Worm (Caenorhabditis elegans) whole organism, L4 larva: ENCODE data around the gene srlf-21.
A peak's percentile ranks its signal among the peaks of the same experiment; 100 is the strongest.
"Not testable (repeated sequence)": the region's sequence is repeated elsewhere in the genome, so short reads cannot be mapped to it uniquely, and the experiment has no call there.

Experiments
- F26F4.8 ChIP-seq: fragments of 200-800 bp; sonication (Bioruptor generic); conservative IDR thresholded peaks from 2 replicates; pipeline ENCODE4 v1.3.6; 2022; ENCODE audit warnings: missing genetic modification characterization, missing compliant biosample characterization
- F37D6.2 ChIP-seq: sonication (generic microtip); optimal IDR thresholded peaks from 2 replicates; lab custom pipeline; 2016; ENCODE audit warnings: mild to moderate bottlenecking, missing genetic modification characterization, missing compliant biosample characterization
- T20F7.1 ChIP-seq: fragments of 200-800 bp; sonication (Bioruptor generic); optimal IDR thresholded peaks from 2 replicates; lab custom pipeline; 2018; ENCODE audit warnings: mild to moderate bottlenecking, missing genetic modification characterization, missing compliant biosample characterization
- Y75B8A.6 ChIP-seq: fragments of 200-800 bp; sonication (Bioruptor generic); IDR thresholded peaks from 2 replicates; pipeline ENCODE4 v1.3.6; 2022; ENCODE audit warnings: missing genetic modification reagents, missing genetic modification characterization, missing compliant biosample characterization
- arid-1 ChIP-seq: fragments of 200-800 bp; sonication (Bioruptor generic); conservative IDR thresholded peaks from 2 replicates; pipeline ENCODE4 v1.3.6; 2022; ENCODE audit warnings: missing genetic modification reagents, missing genetic modification characterization, missing compliant biosample characterization
- ceh-28 ChIP-seq: fragments of 150-350 bp; optimal IDR thresholded peaks from 2 replicates; lab custom pipeline; 2014; ENCODE audit warnings: missing biosample characterization, missing genetic modification reagents, missing genetic modification characterization
- ceh-82 ChIP-seq: sonication (generic microtip); optimal IDR thresholded peaks from 2 replicates; lab custom pipeline; 2017; ENCODE audit warnings: missing biosample characterization, missing genetic modification characterization
- ces-1 ChIP-seq: fragments of 150-350 bp; sonication (generic microtip); optimal IDR thresholded peaks from 4 replicates; lab custom pipeline; 2014; ENCODE audit warnings: missing biosample characterization, missing genetic modification reagents, missing genetic modification characterization
- ctbp-1 ChIP-seq: fragments of 200-800 bp; sonication (Bioruptor generic); IDR thresholded peaks from 2 replicates; pipeline ENCODE4 v1.3.6; 2022; ENCODE audit warnings: missing genetic modification reagents, missing genetic modification characterization, missing compliant biosample characterization
- daf-12 ChIP-seq: fragments of 150-350 bp; optimal IDR thresholded peaks from 2 replicates; lab custom pipeline; 2014; ENCODE audit warnings: missing biosample characterization, missing genetic modification reagents, missing genetic modification characterization
- daf-8 ChIP-seq: fragments of 200-800 bp; sonication (Bioruptor generic); IDR thresholded peaks from 2 replicates; pipeline ENCODE4 v1.3.6; 2022; ENCODE audit warnings: missing genetic modification characterization, missing compliant biosample characterization
- dmd-8 ChIP-seq: fragments of 200-800 bp; sonication (Bioruptor generic); IDR thresholded peaks from 2 replicates; pipeline ENCODE4 v1.3.6; 2022; ENCODE audit warnings: missing genetic modification characterization, missing compliant biosample characterization
- dve-1 ChIP-seq: sonication (generic microtip); optimal IDR thresholded peaks from 2 replicates; lab custom pipeline; 2017; ENCODE audit warnings: antibody characterized with exemption, mild to moderate bottlenecking, missing genetic modification characterization, missing compliant biosample characterization; ENCODE audit not compliant: insufficient read depth
- egl-43 ChIP-seq: fragments of 200-800 bp; sonication (Bioruptor generic); IDR thresholded peaks from 2 replicates; pipeline ENCODE4 v1.3.6; 2022; ENCODE audit warnings: missing genetic modification reagents, missing genetic modification characterization, missing compliant biosample characterization
- fkh-10 ChIP-seq: fragments of 150-350 bp; optimal IDR thresholded peaks from 2 replicates; lab custom pipeline; 2014; ENCODE audit warnings: missing biosample characterization, missing genetic modification reagents, missing genetic modification characterization
- hif-1 ChIP-seq, 2 experiments: sonication (generic microtip); optimal IDR thresholded peaks; 2 replicates each; lab custom pipeline; 2016 to 2017; ENCODE audit warnings: missing compliant biosample characterization in 2 of 2, missing genetic modification characterization in 2 of 2, missing genetic modification reagents in 2 of 2, missing genotype in 2 of 2, mild to moderate bottlenecking in 1 of 2
- lir-3 ChIP-seq: sonication (generic microtip); optimal IDR thresholded peaks from 2 replicates; lab custom pipeline; 2016; ENCODE audit warnings: mild to moderate bottlenecking, missing genetic modification characterization, missing compliant biosample characterization
- mep-1 ChIP-seq: fragments of 150-350 bp; sonication (generic microtip); optimal IDR thresholded peaks from 3 replicates; lab custom pipeline; 2014; ENCODE audit warnings: missing biosample characterization, missing genetic modification characterization
- mxl-3 ChIP-seq: fragments of 200-800 bp; sonication (Bioruptor generic); optimal IDR thresholded peaks from 2 replicates; lab custom pipeline; 2018; ENCODE audit warnings: mild to moderate bottlenecking, missing genetic modification characterization, missing compliant biosample characterization
- nhr-102 ChIP-seq: sonication (generic microtip); optimal IDR thresholded peaks from 2 replicates; lab custom pipeline; 2016; ENCODE audit warnings: mild to moderate bottlenecking, missing genetic modification characterization, moderate library complexity, missing compliant biosample characterization
- pha-4 ChIP-seq, 2 experiments: fragments of 150-350 bp in 1 of 2; fragments of 200-800 bp in 1 of 2; sonication (Bioruptor generic) in 1 of 2; IDR thresholded peaks in 1 of 2; optimal IDR thresholded peaks in 1 of 2; 2 replicates each; pipeline versions ENCODE4 v1.3.6 to Lab custom; 2014 to 2022; ENCODE audit warnings: missing genetic modification characterization in 2 of 2, missing genetic modification reagents in 2 of 2, missing biosample characterization in 1 of 2, missing compliant biosample characterization in 1 of 2
- pqm-1 ChIP-seq: sonication (generic microtip); optimal IDR thresholded peaks from 2 replicates; lab custom pipeline; 2017; ENCODE audit warnings: missing biosample characterization, missing genetic modification characterization
- rbr-2 ChIP-seq: sonication (generic microtip); optimal IDR thresholded peaks from 2 replicates; lab custom pipeline; 2016; ENCODE audit warnings: missing genotype, missing genetic modification characterization, missing compliant biosample characterization
- sdz-12 ChIP-seq: fragments of 200-800 bp; sonication (Bioruptor generic); optimal IDR thresholded peaks from 2 replicates; lab custom pipeline; 2018; ENCODE audit warnings: mild to moderate bottlenecking, missing genetic modification characterization, missing compliant biosample characterization
- set-16 ChIP-seq: fragments of 200-800 bp; sonication (Bioruptor generic); IDR thresholded peaks from 2 replicates; pipeline ENCODE4 v1.3.6; 2022; ENCODE audit warnings: missing genetic modification reagents, missing genetic modification characterization, missing compliant biosample characterization
- spr-1 ChIP-seq: sonication (generic microtip); optimal IDR thresholded peaks from 2 replicates; lab custom pipeline; 2016; ENCODE audit warnings: mild to moderate bottlenecking, missing genetic modification characterization, missing compliant biosample characterization
- spr-3 ChIP-seq: fragments of 200-800 bp; sonication (Bioruptor generic); optimal IDR thresholded peaks from 2 replicates; lab custom pipeline; 2018; ENCODE audit warnings: mild to moderate bottlenecking, missing genetic modification characterization, missing compliant biosample characterization
- unc-62 ChIP-seq, 3 experiments: fragments of 150-350 bp in 1 of 3; sonication (generic microtip); optimal IDR thresholded peaks in 2 of 3; peaks in 1 of 3; 1 replicate in 1 of 3; 2 replicates in 2 of 3; lab custom pipeline; 2014 to 2017; ENCODE audit warnings: missing biosample characterization in 3 of 3, missing genetic modification characterization in 3 of 3, missing genetic modification reagents in 3 of 3, missing genotype in 1 of 3
- vab-7 ChIP-seq: fragments of 200-800 bp; sonication (Bioruptor generic); IDR thresholded peaks from 2 replicates; pipeline ENCODE4 v1.3.6; 2022; ENCODE audit warnings: missing genetic modification reagents, missing genetic modification characterization, missing compliant biosample characterization

srlf-21 gene

DNA sequence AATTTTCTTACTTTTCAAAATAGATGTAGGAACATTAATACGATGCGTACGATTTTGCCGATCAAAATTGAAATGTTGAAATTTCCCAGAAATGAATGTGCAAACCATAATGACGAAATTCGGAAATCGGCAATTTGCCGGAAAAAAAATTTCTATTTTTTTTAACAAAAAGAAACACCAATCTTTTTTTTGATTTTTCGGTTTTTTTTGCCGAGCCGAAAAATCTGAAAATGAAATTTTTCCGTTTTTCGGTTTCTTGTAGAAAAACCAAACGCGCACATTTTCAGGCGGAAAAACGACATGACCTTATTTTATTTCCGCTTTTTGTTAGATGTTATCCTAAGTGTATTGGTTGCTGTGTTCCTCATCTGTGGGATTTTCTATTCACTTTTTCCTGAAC, 42.8 kb downstream of the srlf-21 start, which contains the start of gene srbc-13:
srbc-13 (plus strand) TSS at position 301 of the 400 bp plus-strand sequence.
- TF ChIP-seq Y75B8A.6 (no peak), lir-3 (tag; lab: Kevin White, UChicago) (no peak), nhr-102 (tag; lab: Kevin White, UChicago) (no peak), T20F7.1 (GFP tag; lab: Kevin White, UChicago) (no peak), daf-8 (GFP tag; lab: Robert Waterston, UW) (no peak), mep-1 (tag; lab: Kevin White, UChicago) (no peak)
- TF ChIP-seq, all 104 proteins: peak for 0

DNA sequence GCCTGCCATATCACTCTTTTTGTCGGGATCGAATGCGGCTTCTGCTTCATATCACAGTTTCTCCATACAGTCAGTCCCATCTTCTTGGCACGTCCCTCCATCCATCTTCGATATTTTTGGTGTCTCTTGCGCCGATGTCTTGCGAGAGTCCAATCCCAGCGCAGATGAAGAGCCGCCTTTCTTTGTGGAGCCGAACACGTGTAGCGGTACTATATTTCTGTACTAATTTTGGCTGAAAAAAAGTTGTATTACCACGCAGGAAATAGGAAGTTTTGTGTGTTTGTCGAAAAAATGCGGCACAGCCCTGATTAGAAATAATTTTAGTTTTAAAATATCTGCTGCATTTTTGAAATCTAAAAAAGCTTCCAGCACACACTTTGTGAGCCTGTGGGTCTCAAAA, 47.2 kb downstream of the srlf-21 start, which contains the start of gene K09C6.8:
K09C6.8 (minus strand) TSS at position 101 of the 400 bp plus-strand sequence.
- TF ChIP-seq vab-7 (GFP tag; lab: Robert Waterston, UW); ceh-28; daf-12 (tag; lab: Kevin White, UChicago): not testable (repeated sequence)

DNA sequence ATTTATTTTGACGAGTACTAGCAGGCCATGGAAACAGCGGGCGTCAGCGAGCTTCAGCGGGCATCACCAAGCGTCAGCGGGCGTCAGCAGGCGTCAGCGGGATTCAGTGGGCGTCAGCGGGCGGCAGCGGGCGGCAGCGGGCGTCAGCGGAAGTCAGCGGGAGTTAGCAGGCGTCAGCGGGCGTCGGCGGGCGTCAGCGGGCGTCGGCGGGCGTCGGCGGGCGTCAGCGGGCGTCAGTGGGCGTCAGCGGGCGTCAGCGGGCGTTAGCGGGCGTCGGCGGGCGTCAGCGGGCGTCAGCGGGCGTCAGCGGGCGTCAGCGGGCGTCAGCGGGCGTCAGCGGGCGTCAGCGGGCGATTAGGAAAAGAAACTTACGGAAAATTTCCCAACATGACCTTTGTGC, 47.7 kb downstream of the srlf-21 start:
- TF ChIP-seq unc-62 (GFP tag; optimal IDR thresholded peaks at IDR 0.05 in 1 of 2; lab: Kevin White, UChicago) (no peak), unc-62 (tag; optimal IDR thresholded peaks at IDR 0.05; lab: Kevin White, UChicago) (no peak), ceh-82 (tag; lab: Kevin White, UChicago) (no peak), pqm-1 (no peak), ces-1 (no peak), dmd-8 (GFP tag; lab: Robert Waterston, UW) (no peak), fkh-10 (no peak), ctbp-1 (no peak), rbr-2 (tag; lab: Kevin White, UChicago) (no peak), pha-4 (GFP tag; IDR thresholded peaks at IDR 0.05; lab: Robert Waterston, UW) (peak; percentile 83; the same call in 1 of the 2 replicates), pha-4 (tag; optimal IDR thresholded peaks at IDR 0.05; lab: Kevin White, UChicago) (no peak), spr-1 (tag; lab: Kevin White, UChicago) (no peak), egl-43 (GFP tag; lab: Robert Waterston, UW) (peak; percentile 62; the same call in 1 of the 2 replicates), dve-1 (tag; lab: Kevin White, UChicago) (no peak), arid-1 (no peak), set-16 (GFP tag; lab: Robert Waterston, UW) (peak; percentile 99), mxl-3 (GFP tag; lab: Kevin White, UChicago) (no peak), F26F4.8 (no peak), F37D6.2 (tag; lab: Kevin White, UChicago) (no peak), hif-1 (tag; optimal IDR thresholded peaks at IDR 0.05; lab: Kevin White, UChicago) (no peak), sdz-12 (GFP tag; lab: Kevin White, UChicago) (no peak), spr-3 (GFP tag; lab: Kevin White, UChicago) (no peak)
